Comparison of ENCODE assay signal across 5 worm cellular contexts in the genomic region with DNA sequence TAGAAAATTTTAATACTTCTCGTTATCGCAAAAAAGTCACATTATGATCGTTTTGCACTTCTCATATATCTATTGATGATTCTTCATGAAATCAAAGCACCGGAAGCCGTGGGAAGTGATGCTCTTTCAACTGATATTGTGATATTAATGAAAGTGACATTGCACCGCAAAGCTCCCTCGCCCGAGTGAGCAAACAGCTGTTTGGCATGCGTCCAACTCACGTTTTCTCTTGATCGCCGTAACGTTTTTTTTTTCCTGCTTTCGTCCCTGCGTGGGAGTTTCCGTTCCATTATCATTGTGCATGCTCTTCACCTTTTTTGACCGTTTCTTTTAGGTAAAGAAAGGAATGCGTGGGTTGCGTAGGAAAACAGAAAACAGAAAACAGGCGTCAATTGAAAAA.
TF ChIP-seq lines count a peak whose summit lies in the region.

No protein-coding gene starts in this region.

TF ChIP-seq in whole organism, L1 larva, 84 proteins besides CTCF, POLR2A, EP300 and RAD21:
- TF ChIP-seq mab-9 (GFP tag; IDR thresholded peaks at IDR 0.05; lab: Robert Waterston, UW) (no peak), rnt-1 (tag; optimal IDR thresholded peaks at IDR 0.05; lab: Kevin White, UChicago) (peak; percentile 48), lin-39 (tag; optimal IDR thresholded peaks at IDR 0.05; lab: Kevin White, UChicago) (no peak), lin-15B (tag; optimal IDR thresholded peaks at IDR 0.05; lab: Kevin White, UChicago) (no peak), lin-14 (GFP tag; optimal IDR thresholded peaks at IDR 0.05; lab: Kevin White, UChicago) (peak; percentile 63), nhr-71 (tag; optimal IDR thresholded peaks at IDR 0.05; lab: Kevin White, UChicago) (peak; percentile 6)

TF ChIP-seq in whole organism, L2 larva, 48 proteins besides CTCF, POLR2A, EP300 and RAD21:
- TF ChIP-seq ama-1 (optimal IDR thresholded peaks at IDR 0.05; lab: Kevin White, UChicago) (no peak), peb-1 (tag; optimal IDR thresholded peaks at IDR 0.05; lab: Kevin White, UChicago) (no peak), R02D3.7 (tag; optimal IDR thresholded peaks at IDR 0.05; lab: Kevin White, UChicago) (no peak), nhr-12 (tag; optimal IDR thresholded peaks at IDR 0.05; lab: Kevin White, UChicago) (no peak), F13H6.1 (tag; optimal IDR thresholded peaks at IDR 0.05; lab: Kevin White, UChicago) (peak; percentile 21), lin-13 (GFP tag; optimal IDR thresholded peaks at IDR 0.05; lab: Kevin White, UChicago) (no peak), elt-1 (tag; optimal IDR thresholded peaks at IDR 0.05; lab: Kevin White, UChicago) (no peak), ZK546.5 (tag; optimal IDR thresholded peaks at IDR 0.05; lab: Kevin White, UChicago) (no peak), ztf-11 (tag; optimal IDR thresholded peaks at IDR 0.05; lab: Kevin White, UChicago) (no peak), nhr-10 (tag; optimal IDR thresholded peaks at IDR 0.05; lab: Kevin White, UChicago) (no peak), sma-9 (GFP tag; optimal IDR thresholded peaks at IDR 0.05; lab: Kevin White, UChicago) (peak; percentile 13), sma-9 (tag; optimal IDR thresholded peaks at IDR 0.05; lab: Kevin White, UChicago) (no peak), mbf-1 (tag; optimal IDR thresholded peaks at IDR 0.05; lab: Kevin White, UChicago) (no peak), mab-5 (tag; optimal IDR thresholded peaks at IDR 0.05; lab: Kevin White, UChicago) (no peak)

TF ChIP-seq in whole organism, L4 larva, 104 proteins besides CTCF, POLR2A, EP300 and RAD21:
- no peak for TF ChIP-seq ztf-11 (tag; optimal IDR thresholded peaks at IDR 0.05; lab: Kevin White, UChicago)
- peak; percentile 37 for TF ChIP-seq hlh-11 (tag; optimal IDR thresholded peaks at IDR 0.05; lab: Kevin White, UChicago)
- no peak for TF ChIP-seq mdt-29 (GFP tag; IDR thresholded peaks at IDR 0.05; lab: Robert Waterston, UW)
- no peak for TF ChIP-seq dmd-9 (GFP tag; IDR thresholded peaks at IDR 0.05; lab: Robert Waterston, UW)
- TF ChIP-seq ZK546.5 (tag; optimal IDR thresholded peaks at IDR 0.05; lab: Kevin White, UChicago): no peak
- TF ChIP-seq duxl-1 (tag; optimal IDR thresholded peaks at IDR 0.05; lab: Kevin White, UChicago; ENCODE audit: poor library complexity): no peak
- no peak for TF ChIP-seq Y48G9A.11 (GFP tag; IDR thresholded peaks at IDR 0.05; lab: Robert Waterston, UW)
- TF ChIP-seq ceh-82 (tag; optimal IDR thresholded peaks at IDR 0.05; lab: Kevin White, UChicago): no peak
TF ChIP-seq in whole organism, L4 larva: peak in this region for 1.

TF ChIP-seq in whole organism, late embryonic, 69 proteins besides CTCF, POLR2A, EP300 and RAD21:
- TF ChIP-seq ztf-16 (tag; optimal IDR thresholded peaks at IDR 0.05; lab: Kevin White, UChicago) (no peak), ceh-18 (tag; optimal IDR thresholded peaks at IDR 0.05; lab: Kevin White, UChicago) (peak; percentile 42)

TF ChIP-seq in whole organism, mixed stage, embryonic, 35 proteins besides CTCF, POLR2A, EP300 and RAD21:
- TF ChIP-seq hlh-1 (tag; optimal IDR thresholded peaks at IDR 0.05; lab: Kevin White, UChicago) (peak; percentile 83), unc-120 (tag; optimal IDR thresholded peaks at IDR 0.05; lab: Kevin White, UChicago; ENCODE audit: poor library complexity, severe bottlenecking) (peak; percentile 29), nhr-2 (tag; optimal IDR thresholded peaks at IDR 0.05; lab: Kevin White, UChicago) (no peak), elt-3 (tag; optimal IDR thresholded peaks at IDR 0.05; lab: Kevin White, UChicago) (no peak), ceh-83 (GFP tag; optimal IDR thresholded peaks at IDR 0.05; lab: Kevin White, UChicago) (no peak), elt-1 (tag; optimal IDR thresholded peaks at IDR 0.05; lab: Kevin White, UChicago; ENCODE audit: borderline replicate concordance, insufficient read depth) (no peak), blmp-1 (tag; optimal IDR thresholded peaks at IDR 0.05; lab: Kevin White, UChicago) (no peak), ham-2 (GFP tag; optimal IDR thresholded peaks at IDR 0.05; lab: Kevin White, UChicago) (no peak), flh-1 (GFP tag; optimal IDR thresholded peaks at IDR 0.05; lab: Kevin White, UChicago) (no peak), sem-2 (GFP tag; optimal IDR thresholded peaks at IDR 0.05; lab: Kevin White, UChicago) (no peak)
TF ChIP-seq in whole organism, mixed stage, embryonic: peak in this region for 2.
